Fruit fly (Drosophila melanogaster) whole organism, embryonic: Measurements from ENCODE around the gene COX7AL.

Experiments used
- Abd-B ChIP-seq: fragments of 200-800 bp; sonication (Bioruptor generic); optimal IDR thresholded peaks from 2 replicates; lab custom pipeline; 2018; ENCODE audit warnings: missing biosample characterization, mild to moderate bottlenecking, missing genetic modification characterization, moderate library complexity
- Ada2b ChIP-seq: fragments of 200-800 bp; sonication (Bioruptor generic); IDR thresholded peaks from 2 replicates; pipeline ENCODE4 v1.3.6; 2022; ENCODE audit warnings: missing biosample characterization, missing genetic modification characterization
- Adf1 ChIP-seq: fragments of 200-800 bp; sonication (Bioruptor generic); IDR thresholded peaks from 2 replicates; pipeline ENCODE4 v1.3.6; 2022; ENCODE audit warnings: missing biosample characterization, missing genetic modification characterization
- Atf3 ChIP-seq: fragments of 200-800 bp; sonication (Bioruptor generic); optimal IDR thresholded peaks from 3 replicates; lab custom pipeline; 2016; ENCODE audit warnings: missing biosample characterization, missing genetic modification characterization
- CG10366 ChIP-seq: fragments of 200-800 bp; sonication (Bioruptor generic); IDR thresholded peaks from 2 replicates; pipeline ENCODE4 v1.3.6; 2022; ENCODE audit warnings: missing biosample characterization, missing genetic modification characterization
- CG10462 ChIP-seq: fragments of 200-800 bp; sonication (Bioruptor generic); optimal IDR thresholded peaks from 2 replicates; lab custom pipeline; 2016; ENCODE audit warnings: missing biosample characterization, missing genetic modification characterization
- CG11696 ChIP-seq: fragments of 200-800 bp; sonication (Bioruptor generic); IDR thresholded peaks from 2 replicates; pipeline ENCODE4 v1.3.6; 2022; ENCODE audit warnings: missing biosample characterization, missing genetic modification characterization
- CG12071 ChIP-seq: fragments of 200-800 bp; sonication (Bioruptor generic); optimal IDR thresholded peaks from 3 replicates; lab custom pipeline; 2018; ENCODE audit warnings: missing biosample characterization, mild to moderate bottlenecking, missing genetic modification characterization
- CG12219 ChIP-seq: fragments of 200-800 bp; sonication (Bioruptor generic); optimal IDR thresholded peaks from 3 replicates; lab custom pipeline; 2018; ENCODE audit warnings: missing biosample characterization, mild to moderate bottlenecking, missing genetic modification characterization
- CG12659 ChIP-seq: fragments of 200-800 bp; sonication (Bioruptor generic); optimal IDR thresholded peaks from 3 replicates; lab custom pipeline; 2017; ENCODE audit warnings: mild to moderate bottlenecking, missing biosample characterization, missing genetic modification reagents, missing genetic modification characterization
- CG13123 ChIP-seq: fragments of 200-800 bp; sonication (Bioruptor generic); optimal IDR thresholded peaks from 2 replicates; lab custom pipeline; 2016; ENCODE audit warnings: missing biosample characterization, missing genetic modification characterization
- CG13424 ChIP-seq: fragments of 200-800 bp; sonication (Bioruptor generic); optimal IDR thresholded peaks from 2 replicates; lab custom pipeline; 2019; ENCODE audit warnings: missing biosample characterization, mild to moderate bottlenecking, missing genetic modification characterization, moderate library complexity
- CG14860 ChIP-seq: fragments of 200-800 bp; sonication (Bioruptor generic); IDR thresholded peaks from 3 replicates; pipeline ENCODE4 v1.3.6; 2022; ENCODE audit warnings: missing biosample characterization, missing genetic modification characterization; ENCODE audit not compliant: partially characterized antibody
- CG15073 ChIP-seq: fragments of 200-800 bp; sonication (Bioruptor generic); optimal IDR thresholded peaks from 2 replicates; lab custom pipeline; 2016; ENCODE audit warnings: missing biosample characterization, missing genetic modification characterization
- CG15269 ChIP-seq: fragments of 200-800 bp; sonication (Bioruptor generic); optimal IDR thresholded peaks from 2 replicates; lab custom pipeline; 2018; ENCODE audit warnings: missing biosample characterization, mild to moderate bottlenecking, missing genetic modification characterization, moderate library complexity
- CG1603 ChIP-seq: fragments of 200-800 bp; sonication (Bioruptor generic); optimal IDR thresholded peaks from 2 replicates; lab custom pipeline; 2019; ENCODE audit warnings: missing biosample characterization, mild to moderate bottlenecking, missing genetic modification characterization, moderate library complexity
- CG17385 ChIP-seq: fragments of 200-800 bp; sonication (Bioruptor generic); optimal IDR thresholded peaks from 3 replicates; lab custom pipeline; 2018; ENCODE audit warnings: missing biosample characterization, mild to moderate bottlenecking, missing genetic modification characterization
- CG17612 ChIP-seq: fragments of 200-800 bp; sonication (Bioruptor generic); IDR thresholded peaks from 2 replicates; pipeline ENCODE4 v1.3.6; 2022; ENCODE audit warnings: missing biosample characterization, missing genetic modification characterization
- CG18619 ChIP-seq: fragments of 200-800 bp; sonication (Bioruptor generic); optimal IDR thresholded peaks from 3 replicates; lab custom pipeline; 2017; ENCODE audit warnings: missing biosample characterization, mild to moderate bottlenecking, missing genetic modification characterization
- CG2875 ChIP-seq: fragments of 200-800 bp; sonication (Bioruptor generic); optimal IDR thresholded peaks from 2 replicates; lab custom pipeline; 2017; ENCODE audit warnings: missing biosample characterization, mild to moderate bottlenecking, missing genetic modification characterization, missing genetic modification reagents
- CG7271 ChIP-seq: fragments of 200-800 bp; sonication (Bioruptor generic); optimal IDR thresholded peaks from 2 replicates; lab custom pipeline; 2018; ENCODE audit warnings: missing biosample characterization, mild to moderate bottlenecking, missing genetic modification characterization, moderate library complexity
- CG7839 ChIP-seq: fragments of 200-800 bp; sonication (Bioruptor generic); optimal IDR thresholded peaks from 3 replicates; lab custom pipeline; 2018; ENCODE audit warnings: missing biosample characterization, mild to moderate bottlenecking, missing genetic modification characterization, moderate library complexity
- CG7963 ChIP-seq: fragments of 200-800 bp; sonication (Bioruptor generic); IDR thresholded peaks from 3 replicates; pipeline ENCODE4 v1.3.6; 2022; ENCODE audit warnings: missing biosample characterization, missing genetic modification characterization; ENCODE audit not compliant: partially characterized antibody
- CG9215 ChIP-seq: fragments of 200-800 bp; sonication (Bioruptor generic); IDR thresholded peaks from 2 replicates; pipeline ENCODE4 v1.3.6; 2022; ENCODE audit warnings: missing biosample characterization, missing genetic modification characterization
- CG9817 ChIP-seq: fragments of 200-800 bp; sonication (Bioruptor generic); optimal IDR thresholded peaks from 2 replicates; lab custom pipeline; 2018; ENCODE audit warnings: missing biosample characterization, mild to moderate bottlenecking, missing genetic modification characterization, moderate library complexity
- CoRest ChIP-seq: fragments of 200-800 bp; sonication (Bioruptor generic); optimal IDR thresholded peaks from 3 replicates; lab custom pipeline; 2018; ENCODE audit warnings: missing biosample characterization, mild to moderate bottlenecking, missing genetic modification characterization, moderate library complexity
- CrebB ChIP-seq: fragments of 200-800 bp; sonication (Bioruptor generic); optimal IDR thresholded peaks from 3 replicates; lab custom pipeline; 2018; ENCODE audit warnings: missing biosample characterization, mild to moderate bottlenecking, missing genetic modification characterization
- D19A ChIP-seq: fragments of 200-800 bp; optimal IDR thresholded peaks from 3 replicates; lab custom pipeline; 2019; ENCODE audit warnings: missing biosample characterization, mild to moderate bottlenecking, missing genetic modification characterization, moderate library complexity
- Dip3 ChIP-seq: fragments of 200-800 bp; sonication (Bioruptor generic); optimal IDR thresholded peaks from 3 replicates; lab custom pipeline; 2016; ENCODE audit warnings: missing biosample characterization, missing genetic modification characterization
- E2f2 ChIP-seq: fragments of 200-800 bp; sonication (Bioruptor generic); IDR thresholded peaks from 2 replicates; pipeline ENCODE4 v1.3.6; 2022; ENCODE audit warnings: missing biosample characterization, missing genetic modification characterization
- ERR ChIP-seq: fragments of 200-800 bp; sonication (Bioruptor generic); optimal IDR thresholded peaks from 2 replicates; lab custom pipeline; 2016; ENCODE audit warnings: missing biosample characterization, missing genetic modification characterization
- HLH3B ChIP-seq: fragments of 200-800 bp; sonication (Bioruptor generic); IDR thresholded peaks from 2 replicates; pipeline ENCODE4 v1.3.6; 2022; ENCODE audit warnings: missing biosample characterization, missing genetic modification characterization
- Hey ChIP-seq: fragments of 200-800 bp; sonication (Bioruptor generic); optimal IDR thresholded peaks from 3 replicates; lab custom pipeline; 2018; ENCODE audit warnings: missing biosample characterization, mild to moderate bottlenecking, missing genetic modification characterization
- Lhr ChIP-seq: fragments of 200-800 bp; sonication (Bioruptor generic); optimal IDR thresholded peaks from 3 replicates; lab custom pipeline; 2017; ENCODE audit warnings: mild to moderate bottlenecking, missing biosample characterization, missing genetic modification reagents, missing genetic modification characterization
- NFAT ChIP-seq: fragments of 200-800 bp; sonication (Bioruptor generic); IDR thresholded peaks from 2 replicates; pipeline ENCODE4 v1.3.6; 2022; ENCODE audit warnings: missing biosample characterization, missing genetic modification characterization
- PHDP ChIP-seq: fragments of 200-800 bp; sonication (Bioruptor generic); optimal IDR thresholded peaks from 3 replicates; lab custom pipeline; 2018; ENCODE audit warnings: missing biosample characterization, mild to moderate bottlenecking, missing genetic modification characterization, moderate library complexity
- Spps ChIP-seq: fragments of 200-800 bp; sonication (Bioruptor generic); optimal IDR thresholded peaks from 2 replicates; lab custom pipeline; 2018; ENCODE audit warnings: missing biosample characterization, mild to moderate bottlenecking, missing genetic modification characterization
- ab ChIP-seq: fragments of 200-800 bp; sonication (Bioruptor generic); optimal IDR thresholded peaks from 2 replicates; lab custom pipeline; 2016; ENCODE audit warnings: missing biosample characterization, missing genetic modification characterization
- corto ChIP-seq: fragments of 200-800 bp; sonication (Bioruptor generic); optimal IDR thresholded peaks from 2 replicates; lab custom pipeline; 2016; ENCODE audit warnings: missing biosample characterization, mild to moderate bottlenecking, missing genetic modification characterization, moderate library complexity
- da ChIP-seq: fragments of 200-800 bp; sonication (Bioruptor generic); optimal IDR thresholded peaks from 2 replicates; lab custom pipeline; 2016; ENCODE audit warnings: missing biosample characterization, missing genetic modification characterization
- dimm ChIP-seq: fragments of 200-800 bp; sonication (Bioruptor generic); IDR thresholded peaks from 2 replicates; pipeline ENCODE4 v1.3.6; 2022; ENCODE audit warnings: missing biosample characterization, missing genetic modification characterization
- dysf ChIP-seq: fragments of 200-800 bp; sonication (Bioruptor generic); IDR thresholded peaks from 3 replicates; pipeline ENCODE4 v1.3.6; 2022; ENCODE audit warnings: missing biosample characterization, missing genetic modification characterization
- jigr1 ChIP-seq: fragments of 200-800 bp; sonication (Bioruptor generic); IDR thresholded peaks from 3 replicates; pipeline ENCODE4 v1.3.6; 2022; ENCODE audit warnings: missing biosample characterization, missing genetic modification characterization
- klu ChIP-seq: fragments of 200-800 bp; sonication (Bioruptor generic); IDR thresholded peaks from 2 replicates; pipeline ENCODE4 v1.3.6; 2022; ENCODE audit warnings: missing biosample characterization, missing genetic modification characterization
- mld ChIP-seq: fragments of 200-800 bp; sonication (Bioruptor generic); IDR thresholded peaks from 3 replicates; pipeline ENCODE4 v1.3.6; 2022; ENCODE audit warnings: missing biosample characterization, missing genetic modification characterization; ENCODE audit not compliant: partially characterized antibody
- ranshi ChIP-seq: fragments of 200-800 bp; sonication (Bioruptor generic); IDR thresholded peaks from 2 replicates; pipeline ENCODE4 v1.3.6; 2022; ENCODE audit warnings: missing biosample characterization, missing genetic modification characterization
- seq ChIP-seq: fragments of 200-800 bp; sonication (Bioruptor generic); IDR thresholded peaks from 2 replicates; pipeline ENCODE4 v1.3.6; 2022; ENCODE audit warnings: missing biosample characterization, missing genetic modification characterization
- tll ChIP-seq, 2 experiments: fragments of 200-800 bp in 1 of 2; fragments of >200 bp in 1 of 2; sonication (Bioruptor generic) in 1 of 2; optimal IDR thresholded peaks; 2 replicates each; lab custom pipeline; 2017 to 2019; ENCODE audit warnings: missing biosample characterization in 2 of 2, missing genetic modification characterization in 2 of 2, mild to moderate bottlenecking in 1 of 2, moderate library complexity in 1 of 2
- usp ChIP-seq: fragments of >200 bp; optimal IDR thresholded peaks from 2 replicates; lab custom pipeline; 2017; ENCODE audit warnings: missing biosample characterization, missing genetic modification characterization
- zen ChIP-seq: fragments of 200-800 bp; sonication (Bioruptor generic); optimal IDR thresholded peaks from 3 replicates; lab custom pipeline; 2018; ENCODE audit warnings: missing biosample characterization, mild to moderate bottlenecking, missing genetic modification characterization, moderate library complexity

Gene COX7AL

dm6 chr3R:8354969-8355368 lies 11.5 kb downstream of the COX7AL start (continued):
- TF ChIP-seq corto (GFP tag; lab: Kevin White, UChicago) (no peak), CG2875 (GFP tag; lab: Kevin White, UChicago) (no peak), CG11696 (GFP tag; lab: Robert Waterston, UW) (no peak), seq (GFP tag; lab: Robert Waterston, UW) (peak; percentile 34; the same call in 1 of the 2 replicates), jigr1 (GFP tag; lab: Robert Waterston, UW) (no peak), CG12219 (GFP tag; lab: Kevin White, UChicago) (no peak), CG10462 (GFP tag; lab: Kevin White, UChicago) (no peak), mld (GFP tag; lab: Robert Waterston, UW) (no peak), CG1603 (peak; percentile 38), Abd-B (GFP tag; lab: Kevin White, UChicago) (peak; percentile 27), tll (GFP tag; optimal IDR thresholded peaks at IDR 0.05; lab: Kevin White, UChicago) (no peak), CG7271 (no peak), da (GFP tag; lab: Kevin White, UChicago) (peak; percentile 9), CG15073 (GFP tag; lab: Kevin White, UChicago) (no peak), CG13424 (tag; lab: Kevin White, UChicago) (peak; percentile 62), CG14860 (GFP tag; lab: Robert Waterston, UW) (no peak), dysf (GFP tag; lab: Robert Waterston, UW) (peak; percentile 11; the same call in 2 of the 3 replicates), Ada2b (GFP tag; lab: Robert Waterston, UW) (peak; percentile 40; the same call in 1 of the 2 replicates), Spps (tag; lab: Kevin White, UChicago) (no peak), PHDP (tag; lab: Kevin White, UChicago) (no peak), HLH3B (GFP tag; lab: Robert Waterston, UW) (peak; percentile 52; the same call in 1 of the 2 replicates), CG7839 (tag; lab: Kevin White, UChicago) (peak; percentile 6), CG17612 (GFP tag; lab: Robert Waterston, UW) (no peak), CG15269 (tag; lab: Kevin White, UChicago) (peak; percentile 20), ranshi (GFP tag; lab: Robert Waterston, UW) (peak; percentile 21; the same call in 1 of the 2 replicates)

- TF ChIP-seq Dip3 (GFP tag; lab: Kevin White, UChicago) = peak; percentile 90
- peak; percentile 92 for TF ChIP-seq ERR (GFP tag; lab: Kevin White, UChicago)
- peak; percentile 92 for TF ChIP-seq CG13123 (GFP tag; lab: Kevin White, UChicago)
- TF ChIP-seq CG10366 (GFP tag; lab: Robert Waterston, UW) = peak; percentile 94
- TF ChIP-seq Atf3 = peak; percentile 91
- peak; percentile 83 for TF ChIP-seq Hey
- peak; percentile 73 for TF ChIP-seq ab (GFP tag; lab: Kevin White, UChicago)
- peak; percentile 86 for TF ChIP-seq zen (tag; lab: Kevin White, UChicago)
- no peak for TF ChIP-seq CG7963 (GFP tag; lab: Robert Waterston, UW)
- TF ChIP-seq tll (GFP tag; optimal IDR thresholded peaks at IDR 0.05; lab: Kevin White, UChicago) = no peak
- TF ChIP-seq dimm = peak; percentile 81
- TF ChIP-seq CG9817 (tag; lab: Kevin White, UChicago) = peak; percentile 96
- peak; percentile 9 for TF ChIP-seq Lhr (GFP tag; lab: Kevin White, UChicago)
- TF ChIP-seq CG12659 (GFP tag; lab: Kevin White, UChicago) = peak; percentile 96
- TF ChIP-seq klu (GFP tag; lab: Robert Waterston, UW) = peak; percentile 92
- TF ChIP-seq CG9215 (GFP tag; lab: Robert Waterston, UW) = peak; percentile 94
- TF ChIP-seq E2f2 (GFP tag; lab: Robert Waterston, UW) = peak; percentile 76
- TF ChIP-seq CG18619 (GFP tag; lab: Kevin White, UChicago) = peak; percentile 96
- TF ChIP-seq CG17385 (GFP tag; lab: Kevin White, UChicago) = peak; percentile 92
- TF ChIP-seq NFAT (GFP tag; lab: Robert Waterston, UW) = peak; percentile 95
- peak; percentile 86 for TF ChIP-seq Adf1
- TF ChIP-seq D19A (tag; lab: Kevin White, UChicago) = peak; percentile 82
- peak; percentile 94 for TF ChIP-seq CrebB (tag; lab: Kevin White, UChicago)
- TF ChIP-seq usp (GFP tag; lab: Kevin White, UChicago) = no peak
- peak; percentile 92 for TF ChIP-seq CoRest (tag; lab: Kevin White, UChicago)
- peak; percentile 96 for TF ChIP-seq CG12071 (GFP tag; lab: Kevin White, UChicago)
Measured at dm6 chr3R:8355579-8355978, 12.1 kb downstream of the COX7AL start.
